Worm (Caenorhabditis elegans) whole organism, L2 larva: Measurements from ENCODE around the gene F07G6.5.

ENCODE experiments used
- F13H6.1 ChIP-seq: sonication (generic microtip); optimal IDR thresholded peaks from 2 replicates; lab custom pipeline; 2016; ENCODE audit warnings: missing genetic modification characterization, missing compliant biosample characterization
- alr-1 ChIP-seq: fragments of 150-350 bp; optimal IDR thresholded peaks from 2 replicates; lab custom pipeline; 2014; ENCODE audit warnings: missing biosample characterization, missing genetic modification characterization
- aly-2 ChIP-seq: fragments of 150-350 bp; optimal IDR thresholded peaks from 2 replicates; lab custom pipeline; 2014; ENCODE audit warnings: missing biosample characterization, missing genetic modification characterization
- ama-1 ChIP-seq: fragments of 150-350 bp; optimal IDR thresholded peaks from 2 replicates; lab custom pipeline; 2018; ENCODE audit warnings: inconsistent platforms
- dmd-4 ChIP-seq: sonication (generic microtip); optimal IDR thresholded peaks from 2 replicates; lab custom pipeline; 2017; ENCODE audit warnings: missing biosample characterization, missing genetic modification characterization
- mab-5 ChIP-seq: fragments of 150-350 bp; optimal IDR thresholded peaks from 2 replicates; lab custom pipeline; 2014; ENCODE audit warnings: missing biosample characterization, missing genetic modification characterization
- nhr-11 ChIP-seq: fragments of 150-350 bp; optimal IDR thresholded peaks from 2 replicates; lab custom pipeline; 2014; ENCODE audit warnings: missing biosample characterization, missing genetic modification characterization
- nhr-23 ChIP-seq: fragments of 150-350 bp; optimal IDR thresholded peaks from 2 replicates; lab custom pipeline; 2014; ENCODE audit warnings: missing biosample characterization, missing genetic modification reagents, missing genetic modification characterization
- nhr-25 ChIP-seq: fragments of 150-350 bp; sonication (generic microtip); optimal IDR thresholded peaks from 3 replicates; lab custom pipeline; 2014; ENCODE audit warnings: missing biosample characterization, missing genetic modification characterization
- snpc-4 ChIP-seq: fragments of 150-350 bp; optimal IDR thresholded peaks from 2 replicates; lab custom pipeline; 2014; ENCODE audit warnings: missing biosample characterization, missing genetic modification characterization
- unc-62 ChIP-seq: fragments of 150-350 bp; optimal IDR thresholded peaks from 2 replicates; lab custom pipeline; 2014; ENCODE audit warnings: missing biosample characterization, missing genetic modification reagents, missing genetic modification characterization

DNA sequence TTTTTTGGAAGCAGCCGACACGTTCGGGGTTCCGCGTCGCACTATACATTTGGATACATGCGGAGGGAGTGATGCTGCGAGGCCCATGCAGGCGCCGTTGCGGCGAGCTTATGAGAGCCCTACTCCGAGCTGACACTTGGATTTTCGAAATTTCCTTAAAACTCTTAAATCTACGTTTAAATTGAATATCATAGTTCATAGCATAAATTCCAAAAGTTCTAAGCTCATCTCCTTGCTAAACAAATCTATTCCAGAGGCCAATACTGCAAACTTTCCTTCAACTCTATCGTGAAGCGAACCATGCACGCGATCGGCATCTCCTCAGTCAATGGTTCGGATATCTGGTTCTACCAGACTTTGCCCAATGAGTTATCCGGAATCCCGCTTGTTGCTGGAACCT, 23.1 kb upstream of the F07G6.5 start, which contains the start of gene dgn-3:
- TF ChIP-seq nhr-25 (tag; lab: Kevin White, UChicago), result no peak
- no peak for TF ChIP-seq unc-62 (GFP tag; lab: Kevin White, UChicago)
- no peak for TF ChIP-seq alr-1 (tag; lab: Kevin White, UChicago)
- TF ChIP-seq aly-2 (tag; lab: Kevin White, UChicago), result no peak
- no peak for TF ChIP-seq snpc-4
- no peak for TF ChIP-seq dmd-4 (tag; lab: Kevin White, UChicago)
- no peak for TF ChIP-seq mab-5 (tag; lab: Kevin White, UChicago)
- TF ChIP-seq F13H6.1 (tag; lab: Kevin White, UChicago), result no peak
- TF ChIP-seq nhr-11 (tag; lab: Kevin White, UChicago), result no peak
- TF ChIP-seq nhr-23 (tag; lab: Kevin White, UChicago), result no peak
- TF ChIP-seq ama-1 (lab: Kevin White, UChicago), result no peak
